Fruit fly (Drosophila melanogaster) S2 (cell line): ENCODE results near the gene KrT95D.

Source experiments
- CG8478 ChIP-seq: fragments of >200 bp; optimal IDR thresholded peaks from 2 replicates; lab custom pipeline; 2018
- CTCF ChIP-seq, 2 experiments: fragments of >200 bp; optimal IDR thresholded peaks; 2 replicates each; lab custom pipeline; 2018

DNA sequence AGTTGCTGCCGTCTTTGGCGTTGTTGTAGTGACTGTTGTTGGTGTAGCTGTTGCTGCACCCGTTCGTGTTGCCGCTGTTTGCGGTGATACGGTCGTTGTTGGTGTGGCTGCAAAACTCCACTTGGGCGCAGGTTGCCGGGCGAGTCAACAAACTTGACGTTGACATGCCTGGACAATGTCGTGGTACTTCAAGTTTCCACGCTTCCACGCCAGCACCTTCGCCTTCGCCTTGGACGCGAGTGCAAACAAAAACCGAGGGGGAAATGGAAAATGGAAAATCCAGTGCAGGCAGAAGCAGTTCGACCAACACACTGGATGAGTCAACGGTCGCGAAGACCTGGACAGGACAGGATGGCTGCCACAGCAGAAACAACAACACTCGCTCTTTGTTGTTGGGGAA is 6.9 kb downstream of the KrT95D start:
- TF ChIP-seq CG8478 (lab: Kevin White, UChicago) (no peak), CTCF (optimal IDR thresholded peaks at IDR 0.05; lab: Kevin White, UChicago) (no peak)
